Worm (Caenorhabditis elegans) whole organism, L1 larva: ENCODE measurements around the gene spig-3.

Experiments
- alr-1 ChIP-seq: fragments of 200-800 bp; sonication (Bioruptor generic); optimal IDR thresholded peaks from 2 replicates; lab custom pipeline; 2018; ENCODE audit warnings: borderline replicate concordance, mild to moderate bottlenecking, missing genetic modification characterization, missing compliant biosample characterization
- aly-2 ChIP-seq: fragments of 150-350 bp; optimal IDR thresholded peaks from 2 replicates; lab custom pipeline; 2014; ENCODE audit warnings: missing biosample characterization, missing genetic modification characterization
- dpl-1 ChIP-seq, 3 experiments: fragments of 150-350 bp in 2 of 3; sonication (generic microtip) in 1 of 3; optimal IDR thresholded peaks; 2 replicates each; lab custom pipeline; 2014 to 2017; ENCODE audit warnings: missing biosample characterization in 3 of 3, missing genetic modification characterization in 3 of 3, missing genetic modification reagents in 3 of 3
- lin-15B ChIP-seq: fragments of 150-350 bp; sonication (generic microtip); optimal IDR thresholded peaks from 3 replicates; lab custom pipeline; 2014; ENCODE audit warnings: missing biosample characterization, missing genetic modification characterization
- nhr-76 ChIP-seq: sonication (generic microtip); optimal IDR thresholded peaks from 2 replicates; lab custom pipeline; 2017; ENCODE audit warnings: missing biosample characterization, missing genetic modification characterization
- skn-1 ChIP-seq: fragments of 150-350 bp; optimal IDR thresholded peaks from 2 replicates; lab custom pipeline; 2014; ENCODE audit warnings: missing biosample characterization, missing genetic modification characterization

DNA sequence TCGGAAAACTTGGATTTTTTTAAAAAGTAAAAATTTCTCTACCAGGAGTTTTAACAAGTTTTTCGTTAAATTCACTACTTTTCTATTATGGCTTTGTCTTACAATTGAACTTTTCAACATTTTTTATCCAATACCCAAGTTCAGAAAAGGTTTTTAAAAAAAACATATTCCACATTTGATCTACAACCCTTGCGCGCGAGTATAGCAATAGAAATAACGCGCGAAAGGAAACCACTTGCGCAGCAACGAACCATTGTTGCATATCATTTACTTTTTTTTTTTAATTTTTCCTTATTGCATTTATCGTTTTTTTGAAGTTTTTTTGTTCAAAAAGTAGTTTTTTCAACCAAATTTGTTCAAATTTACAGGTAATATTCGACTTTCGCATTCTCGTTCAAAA, 13.7 kb downstream of the spig-3 start, which contains the start of gene F40G12.11:
- no peak for TF ChIP-seq lin-15B (tag; lab: Kevin White, UChicago)
- no peak for TF ChIP-seq alr-1 (tag; lab: Kevin White, UChicago)
- TF ChIP-seq skn-1, result no peak
- TF ChIP-seq dpl-1 (GFP tag; optimal IDR thresholded peaks at IDR 0.05; lab: Kevin White, UChicago), result no peak
- no peak for TF ChIP-seq nhr-76 (tag; lab: Kevin White, UChicago)
- no peak for TF ChIP-seq aly-2 (tag; lab: Kevin White, UChicago)
